Fruit fly (Drosophila melanogaster): ENCODE measurements around the gene hng3.

Gene hng3

dm6 chr3L:738523-739356 is 16.5 kb downstream of the hng3 start (continued):
- TF ChIP-seq Side (GFP tag; optimal IDR thresholded peaks at IDR 0.05), result peak; percentile 11
- TF ChIP-seq Abd-B (GFP tag; optimal IDR thresholded peaks at IDR 0.05), result peak; percentile 82
- peak; percentile 66 for TF ChIP-seq trh (GFP tag; optimal IDR thresholded peaks at IDR 0.05)
- TF ChIP-seq ssp (GFP tag; IDR thresholded peaks at IDR 0.05), result peak; percentile 82
- peak; percentile 48 for TF ChIP-seq CG13624 (GFP tag; optimal IDR thresholded peaks at IDR 0.05)
- peak; percentile 87 for TF ChIP-seq H15 (GFP tag; IDR thresholded peaks at IDR 0.05)
- peak; percentile 95 for TF ChIP-seq CG18262 (tag; optimal IDR thresholded peaks at IDR 0.05)
- TF ChIP-seq gsb (GFP tag; IDR thresholded peaks at IDR 0.05), result peak; percentile 80
- TF ChIP-seq CG3163 (GFP tag; optimal IDR thresholded peaks at IDR 0.05), result peak; percentile 7
- TF ChIP-seq Sry-δ (GFP tag; optimal IDR thresholded peaks at IDR 0.05), result peak; percentile 21
- TF ChIP-seq pzg (GFP tag; optimal IDR thresholded peaks at IDR 0.05), result no peak
- peak; percentile 93 for TF ChIP-seq Ptx1 (GFP tag; IDR thresholded peaks at IDR 0.05)
- TF ChIP-seq CG6689 (GFP tag; IDR thresholded peaks at IDR 0.05), result peak; percentile 90
- TF ChIP-seq gt (GFP tag; IDR thresholded peaks at IDR 0.05), result peak; percentile 62
- TF ChIP-seq p53 (GFP tag; optimal IDR thresholded peaks at IDR 0.05), result no peak
- TF ChIP-seq CG1529 (GFP tag; optimal IDR thresholded peaks at IDR 0.05), result peak; percentile 88
- peak; percentile 71 for TF ChIP-seq CG1603 (tag; optimal IDR thresholded peaks at IDR 0.05)
- peak; percentile 92 for TF ChIP-seq tap (tag; optimal IDR thresholded peaks at IDR 0.05)
- TF ChIP-seq Nf-YC (tag; optimal IDR thresholded peaks at IDR 0.05), result peak; percentile 72
- peak; percentile 45 for TF ChIP-seq CG17186 (GFP tag; optimal IDR thresholded peaks at IDR 0.05)
- TF ChIP-seq Hr51 (GFP tag; optimal IDR thresholded peaks at IDR 0.05), result peak; percentile 42 to 92
- peak; percentile 90 for TF ChIP-seq ttk (GFP tag; IDR thresholded peaks at IDR 0.05)
- TF ChIP-seq Doc3 (GFP tag; IDR thresholded peaks at IDR 0.05; ENCODE audit: partially characterized antibody), result no peak
- peak; percentile 83 for TF ChIP-seq CG8290 (GFP tag; optimal IDR thresholded peaks at IDR 0.05)
- peak; percentile 44 to 69 for TF ChIP-seq CG8290 (tag; optimal IDR thresholded peaks at IDR 0.05)
- peak; percentile 73; the same call in 1 of the 2 replicates for TF ChIP-seq CG9215 (GFP tag; IDR thresholded peaks at IDR 0.05)
- TF ChIP-seq CG18011 (GFP tag; optimal IDR thresholded peaks at IDR 0.05), result peak; percentile 43
- no peak for TF ChIP-seq Dfd (GFP tag; optimal IDR thresholded peaks at IDR 0.05)
- no peak for TF ChIP-seq CkIIα-i1 (GFP tag; IDR thresholded peaks at IDR 0.05)
- no peak for TF ChIP-seq ash1 (GFP tag; optimal IDR thresholded peaks at IDR 0.05)
- TF ChIP-seq wdn (GFP tag; IDR thresholded peaks at IDR 0.05), result peak; percentile 71
- TF ChIP-seq CG12659 (GFP tag; optimal IDR thresholded peaks at IDR 0.05), result peak; percentile 89
- peak; percentile 87 for TF ChIP-seq Med (GFP tag)
- peak; percentile 90 for TF ChIP-seq Asciz (GFP tag; optimal IDR thresholded peaks at IDR 0.05)
- peak; percentile 94 for TF ChIP-seq CoRest (tag; optimal IDR thresholded peaks at IDR 0.05)
- TF ChIP-seq CG2202 (tag; optimal IDR thresholded peaks at IDR 0.05), result peak; percentile 95
- TF ChIP-seq CG13894 (tag; optimal IDR thresholded peaks at IDR 0.05), result peak; percentile 63
- TF ChIP-seq CG11456 (GFP tag; IDR thresholded peaks at IDR 0.05), result peak; percentile 88
- TF ChIP-seq sisA (GFP tag; IDR thresholded peaks at IDR 0.05), result peak; percentile 90
- TF ChIP-seq CG17612 (GFP tag; IDR thresholded peaks at IDR 0.05), result peak; percentile 62; the same call in 1 of the 2 replicates
- peak; percentile 83 for TF ChIP-seq lilli (GFP tag; optimal IDR thresholded peaks at IDR 0.05)
- TF ChIP-seq z (GFP tag; IDR thresholded peaks at IDR 0.05), result peak; percentile 34; the same call in 2 of the 3 replicates
- TF ChIP-seq pb (GFP tag; optimal IDR thresholded peaks at IDR 0.05), result peak; percentile 34
- peak; percentile 84 for TF ChIP-seq CG12155 (GFP tag; optimal IDR thresholded peaks at IDR 0.05)
- no peak for TF ChIP-seq eyg (GFP tag; optimal IDR thresholded peaks at IDR 0.05)
- peak; percentile 59; the same call in 1 of the 2 replicates for TF ChIP-seq dati (GFP tag; IDR thresholded peaks at IDR 0.05)
- peak; percentile 81 for TF ChIP-seq scrt (GFP tag; optimal IDR thresholded peaks at IDR 0.05)
- TF ChIP-seq CG18599 (GFP tag; optimal IDR thresholded peaks at IDR 0.05), result peak; percentile 92
- peak; percentile 90 for TF ChIP-seq CG30403 (GFP tag; optimal IDR thresholded peaks at IDR 0.05)

Data from whole organism, embryonic.